Worm (Caenorhabditis elegans) whole organism, early embryonic: Measurements from ENCODE around the gene F47C12.8.

Experiments
- F13C5.2 ChIP-seq: sonication (generic microtip); optimal IDR thresholded peaks from 2 replicates; lab custom pipeline; 2017; ENCODE audit warnings: mild to moderate bottlenecking, missing genetic modification characterization, inconsistent platforms, missing compliant biosample characterization
- ama-1 ChIP-seq: fragments of 150-350 bp; optimal IDR thresholded peaks from 2 replicates; lab custom pipeline; 2014

DNA sequence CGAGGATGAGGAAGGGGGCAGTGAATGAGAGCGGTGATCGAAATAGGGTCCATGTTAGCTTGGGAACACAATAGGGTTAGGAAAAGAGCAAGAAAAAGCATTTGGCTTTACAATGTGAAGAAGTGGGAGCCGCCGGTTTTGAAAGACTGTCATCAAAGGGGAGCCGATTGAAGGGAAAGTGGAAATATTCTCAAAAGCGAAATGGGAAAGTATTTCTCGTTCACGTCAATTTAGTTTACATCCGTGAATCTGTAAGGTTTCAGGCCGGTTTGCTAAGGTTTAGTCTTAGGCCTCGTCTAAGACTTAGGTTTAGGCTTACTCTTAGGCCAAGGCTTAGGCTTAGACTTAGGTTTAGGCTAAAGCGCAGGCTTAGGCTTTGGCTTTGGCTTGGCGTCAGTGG is 3.0 kb downstream of the F47C12.8 start, which contains the start of gene F47C12.7:
- TF ChIP-seq ama-1 (lab: Kevin White, UChicago) (no peak), F13C5.2 (no peak)
